Fruit fly (Drosophila melanogaster) whole organism, prepupa: Measurements from ENCODE around the gene Ns3.

Experiments used
- CG10631 ChIP-seq: fragments of 200-800 bp; sonication (Bioruptor generic); optimal IDR thresholded peaks from 2 replicates; lab custom pipeline; 2016; ENCODE audit warnings: missing biosample characterization, missing genetic modification characterization
- CG10669 ChIP-seq: fragments of 200-800 bp; sonication (Bioruptor generic); optimal IDR thresholded peaks from 3 replicates; lab custom pipeline; 2018; ENCODE audit warnings: missing biosample characterization, mild to moderate bottlenecking, missing genetic modification characterization, moderate library complexity
- CG11294 ChIP-seq: fragments of 200-800 bp; sonication (Bioruptor generic); IDR thresholded peaks from 2 replicates; pipeline ENCODE4 v1.3.6; 2022; ENCODE audit warnings: missing biosample characterization, missing genetic modification characterization
- CG11762 ChIP-seq: fragments of 200-800 bp; sonication (Bioruptor generic); optimal IDR thresholded peaks from 3 replicates; lab custom pipeline; 2016; ENCODE audit warnings: missing biosample characterization, missing genetic modification characterization; ENCODE audit not compliant: insufficient read depth
- CG11902 ChIP-seq: fragments of 200-800 bp; sonication (Bioruptor generic); optimal IDR thresholded peaks from 3 replicates; lab custom pipeline; 2016; ENCODE audit warnings: missing biosample characterization, missing genetic modification characterization
- CG15336 ChIP-seq: fragments of 200-800 bp; sonication (Bioruptor generic); IDR thresholded peaks from 2 replicates; pipeline ENCODE4 v1.3.6; 2022; ENCODE audit warnings: missing biosample characterization, missing genetic modification characterization
- CG1621 ChIP-seq: fragments of 200-800 bp; sonication (Bioruptor generic); optimal IDR thresholded peaks from 3 replicates; lab custom pipeline; 2018; ENCODE audit warnings: missing biosample characterization, mild to moderate bottlenecking, missing genetic modification characterization
- CG16779 ChIP-seq: fragments of 200-800 bp; sonication (Bioruptor generic); optimal IDR thresholded peaks from 3 replicates; lab custom pipeline; 2017; ENCODE audit warnings: missing biosample characterization, mild to moderate bottlenecking, missing genetic modification characterization
- CG34406 ChIP-seq: fragments of 200-800 bp; sonication (Bioruptor generic); optimal IDR thresholded peaks from 3 replicates; lab custom pipeline; 2016; ENCODE audit warnings: missing biosample characterization, missing genetic modification characterization
- CG6276 ChIP-seq: fragments of 200-800 bp; sonication (Bioruptor generic); optimal IDR thresholded peaks from 2 replicates; lab custom pipeline; 2017; ENCODE audit warnings: missing biosample characterization, mild to moderate bottlenecking, missing genetic modification characterization
- CG6792 ChIP-seq: fragments of 200-800 bp; sonication (Bioruptor generic); optimal IDR thresholded peaks from 3 replicates; lab custom pipeline; 2016; ENCODE audit warnings: missing biosample characterization, missing genetic modification characterization
- CG8119 ChIP-seq: fragments of 200-800 bp; sonication (Bioruptor generic); IDR thresholded peaks from 3 replicates; pipeline ENCODE4 v1.3.6; 2022; ENCODE audit warnings: missing biosample characterization, missing genetic modification characterization
- CG8319 ChIP-seq: fragments of 200-800 bp; sonication (Bioruptor generic); optimal IDR thresholded peaks from 3 replicates; lab custom pipeline; 2016; ENCODE audit warnings: missing biosample characterization, missing genetic modification characterization
- CG8632 ChIP-seq: fragments of 200-800 bp; sonication (Bioruptor generic); optimal IDR thresholded peaks from 3 replicates; lab custom pipeline; 2016; ENCODE audit warnings: missing biosample characterization, missing genetic modification characterization
- Eip75B ChIP-seq: fragments of 200-800 bp; sonication (Bioruptor generic); optimal IDR thresholded peaks from 3 replicates; lab custom pipeline; 2016; ENCODE audit warnings: missing biosample characterization, missing genetic modification characterization
- Eip78C ChIP-seq: fragments of 200-800 bp; sonication (Bioruptor generic); peaks from one replicate; lab custom pipeline; 2016; ENCODE audit warnings: missing biosample characterization, missing genetic modification characterization
- Ets21C ChIP-seq: fragments of 200-800 bp; sonication (Bioruptor generic); optimal IDR thresholded peaks from 3 replicates; lab custom pipeline; 2016; ENCODE audit warnings: missing biosample characterization, missing genetic modification characterization
- Ets96B ChIP-seq: fragments of 200-800 bp; optimal IDR thresholded peaks from 2 replicates; lab custom pipeline; 2019; ENCODE audit warnings: missing biosample characterization, mild to moderate bottlenecking, missing genetic modification characterization, moderate library complexity
- Hr38 ChIP-seq: sonication (Bioruptor generic); optimal IDR thresholded peaks from 2 replicates; lab custom pipeline; 2016; ENCODE audit warnings: missing biosample characterization, missing genetic modification characterization
- Hr4 ChIP-seq: fragments of 200-800 bp; sonication (Bioruptor generic); optimal IDR thresholded peaks from 3 replicates; lab custom pipeline; 2016; ENCODE audit warnings: missing biosample characterization, missing genetic modification characterization
- Lpt ChIP-seq: fragments of 200-800 bp; sonication (Bioruptor generic); optimal IDR thresholded peaks from 3 replicates; lab custom pipeline; 2016; ENCODE audit warnings: missing biosample characterization, missing genetic modification characterization
- Met ChIP-seq: fragments of 200-800 bp; sonication (Bioruptor generic); optimal IDR thresholded peaks from 3 replicates; lab custom pipeline; 2016; ENCODE audit warnings: missing biosample characterization, missing genetic modification characterization
- OdsH ChIP-seq: fragments of 200-800 bp; sonication (Bioruptor generic); optimal IDR thresholded peaks from 3 replicates; lab custom pipeline; 2016; ENCODE audit warnings: missing biosample characterization, missing genetic modification characterization
- Smox ChIP-seq: fragments of 200-800 bp; sonication (Bioruptor generic); optimal IDR thresholded peaks from 3 replicates; lab custom pipeline; 2016; ENCODE audit warnings: missing biosample characterization, missing genetic modification characterization
- Sox14 ChIP-seq: fragments of 200-800 bp; sonication (Bioruptor generic); optimal IDR thresholded peaks from 3 replicates; lab custom pipeline; 2016; ENCODE audit warnings: missing biosample characterization, missing genetic modification characterization
- acj6 ChIP-seq: fragments of 200-800 bp; sonication (Bioruptor generic); optimal IDR thresholded peaks from 3 replicates; lab custom pipeline; 2016; ENCODE audit warnings: missing biosample characterization, missing genetic modification characterization
- cyc ChIP-seq: fragments of 200-800 bp; sonication (Bioruptor generic); optimal IDR thresholded peaks from 3 replicates; lab custom pipeline; 2016; ENCODE audit warnings: missing biosample characterization, missing genetic modification characterization
- net ChIP-seq: fragments of 200-800 bp; sonication (Bioruptor generic); optimal IDR thresholded peaks from 3 replicates; lab custom pipeline; 2016; ENCODE audit warnings: missing biosample characterization, missing genetic modification characterization
- pdm3 ChIP-seq: fragments of 200-800 bp; sonication (Bioruptor generic); optimal IDR thresholded peaks from 3 replicates; lab custom pipeline; 2016; ENCODE audit warnings: missing biosample characterization, missing genetic modification characterization
- salr ChIP-seq, 2 experiments: fragments of 200-800 bp; sonication (Bioruptor generic); optimal IDR thresholded peaks; 3 replicates each; lab custom pipeline; 2016 to 2018; ENCODE audit warnings: missing biosample characterization in 2 of 2, missing genetic modification characterization in 2 of 2, mild to moderate bottlenecking in 1 of 2
- ss ChIP-seq, 2 experiments: fragments of 200-800 bp; sonication (Bioruptor generic); optimal IDR thresholded peaks; 2 replicates in 1 of 2; 3 replicates in 1 of 2; lab custom pipeline; 2017 to 2018; ENCODE audit warnings: mild to moderate bottlenecking in 2 of 2, missing biosample characterization in 2 of 2, missing genetic modification characterization in 2 of 2, moderate library complexity in 1 of 2
- svp ChIP-seq: fragments of 200-800 bp; sonication (Bioruptor generic); peaks from one replicate; lab custom pipeline; 2016; ENCODE audit warnings: missing biosample characterization, missing genetic modification characterization
- topi ChIP-seq: fragments of 200-800 bp; sonication (Bioruptor generic); optimal IDR thresholded peaks from 3 replicates; lab custom pipeline; 2016; ENCODE audit warnings: missing biosample characterization, missing genetic modification characterization
- vri ChIP-seq: fragments of 200-800 bp; sonication (Bioruptor generic); optimal IDR thresholded peaks from 3 replicates; lab custom pipeline; 2016; ENCODE audit warnings: missing biosample characterization, mild to moderate bottlenecking, missing genetic modification characterization

The Ns3 gene

dm6 chrX:1470562-1470961, 6.5 kb upstream of the Ns3 start, which contains the start of gene pck (continued):
- TF ChIP-seq Hr4 (GFP tag; lab: Kevin White, UChicago), result no peak
- no peak for TF ChIP-seq CG16779 (tag; lab: Kevin White, UChicago)
- TF ChIP-seq svp (GFP tag; lab: Kevin White, UChicago), result no peak
- TF ChIP-seq acj6 (GFP tag; lab: Kevin White, UChicago), result no peak
- peak; percentile 70 for TF ChIP-seq pdm3 (GFP tag; lab: Kevin White, UChicago)
- peak in 1 of 2 experiments; percentile 24 for TF ChIP-seq salr (GFP tag; optimal IDR thresholded peaks at IDR 0.05; lab: Kevin White, UChicago)
- no peak for TF ChIP-seq vri (GFP tag; lab: Kevin White, UChicago)
- TF ChIP-seq topi (GFP tag; lab: Kevin White, UChicago), result peak; percentile 65

- TF ChIP-seq Ets96B (no peak), CG34406 (no peak), CG6276 (GFP tag; lab: Kevin White, UChicago) (no peak), CG11902 (GFP tag; lab: Kevin White, UChicago) (no peak), cyc (no peak), Sox14 (GFP tag; lab: Kevin White, UChicago) (no peak), CG6792 (GFP tag; lab: Kevin White, UChicago) (no peak), Eip78C (GFP tag; lab: Kevin White, UChicago) (no peak), Ets21C (no peak), CG8319 (GFP tag; lab: Kevin White, UChicago) (no peak), CG8119 (no peak), CG8632 (no peak), OdsH (GFP tag; lab: Kevin White, UChicago) (no peak), CG10669 (no peak), net (no peak)
Measured at dm6 chrX:1469717-1470116, 5.7 kb upstream of the Ns3 start, which contains the start of gene CG32808. Gene CG32808, minus strand, starts transcription at chrX:1469817.

dm6 chrX:1467382-1467592, 3.3 kb upstream of the Ns3 start, which contains the start of gene CG14778:
Gene CG14778, plus strand, starts transcription at chrX:1467493.
- TF ChIP-seq CG1621 (tag; lab: Kevin White, UChicago) (no peak), CG15336 (GFP tag; lab: Robert Waterston, UW) (no peak), Ets21C (no peak), Smox (no peak), Eip75B (GFP tag; lab: Kevin White, UChicago) (no peak), CG16779 (tag; lab: Kevin White, UChicago) (no peak), CG11294 (GFP tag; lab: Robert Waterston, UW) (no peak), Lpt (GFP tag; lab: Kevin White, UChicago) (no peak), acj6 (GFP tag; lab: Kevin White, UChicago) (no peak), CG11762 (GFP tag; lab: Kevin White, UChicago) (no peak), Hr38 (GFP tag; lab: Kevin White, UChicago) (no peak), pdm3 (GFP tag; lab: Kevin White, UChicago) (no peak), CG10631 (GFP tag; lab: Kevin White, UChicago) (no peak), CG10669 (no peak), Ets96B (no peak)

- TF ChIP-seq CG8319 (GFP tag; lab: Kevin White, UChicago) (no peak), ss (GFP tag; optimal IDR thresholded peaks at IDR 0.05; lab: Kevin White, UChicago) (peak in 1 of 2 experiments; percentile 16), CG11294 (GFP tag; lab: Robert Waterston, UW) (0 out of 2 replicates have a peak, but pooled peaks have one; percentile 1), Met (peak; percentile 0), CG16779 (tag; lab: Kevin White, UChicago) (peak; percentile 34)
Measured at dm6 chrX:1466505-1467381, 2.7 kb upstream of the Ns3 start.
